Worm (Caenorhabditis elegans) whole organism, L4 larva: ENCODE data around the gene alg-1.

Source experiments
- F10B5.3 ChIP-seq: sonication (generic microtip); optimal IDR thresholded peaks from 2 replicates; lab custom pipeline; 2016; ENCODE audit warnings: mild to moderate bottlenecking, missing genetic modification characterization, missing compliant biosample characterization
- T26A8.4 ChIP-seq: fragments of 200-800 bp; sonication (Bioruptor generic); IDR thresholded peaks from 2 replicates; pipeline ENCODE4 v1.3.6; 2022; ENCODE audit warnings: missing genetic modification characterization, missing compliant biosample characterization
- Y105C5A.15 ChIP-seq: fragments of 200-800 bp; sonication (Bioruptor generic); IDR thresholded peaks from 2 replicates; pipeline ENCODE4 v1.3.6; 2022; ENCODE audit warnings: missing genetic modification characterization, missing compliant biosample characterization
- Y5F2A.4 ChIP-seq: fragments of 200-800 bp; sonication (Bioruptor generic); optimal IDR thresholded peaks from 2 replicates; lab custom pipeline; 2018; ENCODE audit warnings: mild to moderate bottlenecking, missing genetic modification characterization, missing compliant biosample characterization
- Y75B8A.6 ChIP-seq: fragments of 200-800 bp; sonication (Bioruptor generic); IDR thresholded peaks from 2 replicates; pipeline ENCODE4 v1.3.6; 2022; ENCODE audit warnings: missing genetic modification reagents, missing genetic modification characterization, missing compliant biosample characterization
- ama-1 ChIP-seq: fragments of 150-350 bp; optimal IDR thresholded peaks from 2 replicates; lab custom pipeline; 2014; ENCODE audit warnings: inconsistent platforms, mixed read lengths
- ceh-28 ChIP-seq: fragments of 150-350 bp; optimal IDR thresholded peaks from 2 replicates; lab custom pipeline; 2014; ENCODE audit warnings: missing biosample characterization, missing genetic modification reagents, missing genetic modification characterization
- ceh-62 ChIP-seq: sonication (generic microtip); optimal IDR thresholded peaks from 2 replicates; lab custom pipeline; 2017; ENCODE audit warnings: missing biosample characterization, missing genetic modification characterization
- ces-1 ChIP-seq: fragments of 150-350 bp; sonication (generic microtip); optimal IDR thresholded peaks from 4 replicates; lab custom pipeline; 2014; ENCODE audit warnings: missing biosample characterization, missing genetic modification reagents, missing genetic modification characterization
- cey-2 ChIP-seq: sonication (generic microtip); optimal IDR thresholded peaks from 3 replicates; lab custom pipeline; 2017; ENCODE audit warnings: missing genetic modification characterization, mild to moderate bottlenecking, missing compliant biosample characterization, antibody characterized with exemption, borderline replicate concordance; ENCODE audit not compliant: insufficient read depth
- daf-16 ChIP-seq, 3 experiments: sonication (generic microtip); optimal IDR thresholded peaks; 2 replicates each; lab custom pipeline; 2016 to 2017; ENCODE audit warnings: missing genetic modification characterization in 3 of 3, missing genetic modification reagents in 3 of 3, mild to moderate bottlenecking in 2 of 3, missing compliant biosample characterization in 2 of 3, missing biosample characterization in 1 of 3, moderate library complexity in 1 of 3
- daf-19 ChIP-seq: fragments of 200-800 bp; sonication (Bioruptor generic); conservative IDR thresholded peaks from 2 replicates; pipeline ENCODE4 v1.3.6; 2022; ENCODE audit warnings: missing genetic modification characterization, missing compliant biosample characterization
- dmd-6 ChIP-seq: fragments of 200-800 bp; sonication (Bioruptor generic); IDR thresholded peaks from 2 replicates; pipeline ENCODE4 v1.3.6; 2022; ENCODE audit warnings: missing genetic modification reagents, missing genetic modification characterization, missing compliant biosample characterization
- dve-1 ChIP-seq: sonication (generic microtip); optimal IDR thresholded peaks from 2 replicates; lab custom pipeline; 2017; ENCODE audit warnings: antibody characterized with exemption, mild to moderate bottlenecking, missing genetic modification characterization, missing compliant biosample characterization; ENCODE audit not compliant: insufficient read depth
- egl-27 ChIP-seq: sonication (generic microtip); optimal IDR thresholded peaks from 3 replicates; lab custom pipeline; 2017; ENCODE audit warnings: missing biosample characterization, missing genetic modification reagents, missing genetic modification characterization
- egl-43 ChIP-seq: fragments of 200-800 bp; sonication (Bioruptor generic); IDR thresholded peaks from 2 replicates; pipeline ENCODE4 v1.3.6; 2022; ENCODE audit warnings: missing genetic modification reagents, missing genetic modification characterization, missing compliant biosample characterization
- gei-8 ChIP-seq: fragments of 200-800 bp; sonication (Bioruptor generic); optimal IDR thresholded peaks from 2 replicates; lab custom pipeline; 2018; ENCODE audit warnings: mild to moderate bottlenecking, missing genetic modification characterization, missing compliant biosample characterization
- hif-1 ChIP-seq, 2 experiments: sonication (generic microtip); optimal IDR thresholded peaks; 2 replicates each; lab custom pipeline; 2016 to 2017; ENCODE audit warnings: missing compliant biosample characterization in 2 of 2, missing genetic modification characterization in 2 of 2, missing genetic modification reagents in 2 of 2, missing genotype in 2 of 2, mild to moderate bottlenecking in 1 of 2
- hlh-11 ChIP-seq: fragments of 200-800 bp; sonication (Bioruptor generic); optimal IDR thresholded peaks from 2 replicates; lab custom pipeline; 2018; ENCODE audit warnings: mild to moderate bottlenecking, missing genetic modification characterization, missing compliant biosample characterization
- hmg-1.1 ChIP-seq: fragments of 200-800 bp; sonication (Bioruptor generic); IDR thresholded peaks from 2 replicates; pipeline ENCODE4 v1.3.6; 2022; ENCODE audit warnings: missing genetic modification reagents, missing genetic modification characterization, missing compliant biosample characterization
- lim-7 ChIP-seq: fragments of 200-800 bp; sonication (Bioruptor generic); IDR thresholded peaks from 2 replicates; pipeline ENCODE4 v1.3.6; 2022; ENCODE audit warnings: missing genetic modification characterization, missing compliant biosample characterization
- lin-1 ChIP-seq: fragments of 200-800 bp; sonication (Bioruptor generic); IDR thresholded peaks from 2 replicates; pipeline ENCODE4 v1.3.6; 2022; ENCODE audit warnings: missing genetic modification reagents, missing genetic modification characterization, missing compliant biosample characterization
- lin-13 ChIP-seq: fragments of 150-350 bp; optimal IDR thresholded peaks from 2 replicates; lab custom pipeline; 2014; ENCODE audit warnings: missing biosample characterization, missing genetic modification reagents, missing genetic modification characterization
- lin-38 ChIP-seq: fragments of 200-800 bp; sonication (Bioruptor generic); IDR thresholded peaks from 2 replicates; pipeline ENCODE4 v1.3.6; 2022; ENCODE audit warnings: missing genetic modification reagents, missing genetic modification characterization, missing compliant biosample characterization
- madf-5 ChIP-seq, 2 experiments: fragments of 200-800 bp; sonication (Bioruptor generic); IDR thresholded peaks; 2 replicates each; pipeline ENCODE4 v1.3.6; 2022; ENCODE audit warnings: missing compliant biosample characterization in 2 of 2, missing genetic modification characterization in 2 of 2
- mdt-29 ChIP-seq: fragments of 200-800 bp; sonication (Bioruptor generic); IDR thresholded peaks from 2 replicates; pipeline ENCODE4 v1.3.6; 2022; ENCODE audit warnings: missing genetic modification reagents, missing genetic modification characterization, missing compliant biosample characterization
- mep-1 ChIP-seq: fragments of 150-350 bp; sonication (generic microtip); optimal IDR thresholded peaks from 3 replicates; lab custom pipeline; 2014; ENCODE audit warnings: missing biosample characterization, missing genetic modification characterization
- mes-2 ChIP-seq: sonication (generic microtip); optimal IDR thresholded peaks from 2 replicates; lab custom pipeline; 2016; ENCODE audit warnings: missing genotype, mild to moderate bottlenecking, missing genetic modification characterization, missing compliant biosample characterization; ENCODE audit not compliant: poor library complexity, severe bottlenecking
- mxl-3 ChIP-seq: fragments of 200-800 bp; sonication (Bioruptor generic); optimal IDR thresholded peaks from 2 replicates; lab custom pipeline; 2018; ENCODE audit warnings: mild to moderate bottlenecking, missing genetic modification characterization, missing compliant biosample characterization
- nhr-28 ChIP-seq: fragments of 150-350 bp; optimal IDR thresholded peaks from 2 replicates; lab custom pipeline; 2014; ENCODE audit warnings: missing biosample characterization, missing genetic modification characterization
- nhr-48 ChIP-seq: sonication (generic microtip); optimal IDR thresholded peaks from 2 replicates; lab custom pipeline; 2016; ENCODE audit warnings: mild to moderate bottlenecking, missing genetic modification characterization, missing compliant biosample characterization
- php-3 ChIP-seq: fragments of 200-800 bp; sonication (Bioruptor generic); IDR thresholded peaks from 2 replicates; pipeline ENCODE4 v1.3.6; 2022; ENCODE audit warnings: missing genetic modification reagents, missing genetic modification characterization, missing compliant biosample characterization
- pqm-1 ChIP-seq: sonication (generic microtip); optimal IDR thresholded peaks from 2 replicates; lab custom pipeline; 2017; ENCODE audit warnings: missing biosample characterization, missing genetic modification characterization
- snpc-1.2 ChIP-seq: fragments of 200-800 bp; sonication (Bioruptor generic); IDR thresholded peaks from 2 replicates; pipeline ENCODE4 v1.3.6; 2022; ENCODE audit warnings: missing genetic modification reagents, missing genetic modification characterization, missing compliant biosample characterization
- tra-1 ChIP-seq: fragments of 200-800 bp; sonication (Bioruptor generic); IDR thresholded peaks from 2 replicates; pipeline ENCODE4 v1.3.6; 2022; ENCODE audit warnings: missing genetic modification reagents, missing genetic modification characterization, missing compliant biosample characterization
- unc-39 ChIP-seq: sonication (generic microtip); optimal IDR thresholded peaks from 2 replicates; lab custom pipeline; 2017; ENCODE audit warnings: missing biosample characterization, missing genetic modification characterization
- unc-62 ChIP-seq, 3 experiments: fragments of 150-350 bp in 1 of 3; sonication (generic microtip); optimal IDR thresholded peaks in 2 of 3; peaks in 1 of 3; 1 replicate in 1 of 3; 2 replicates in 2 of 3; lab custom pipeline; 2014 to 2017; ENCODE audit warnings: missing biosample characterization in 3 of 3, missing genetic modification characterization in 3 of 3, missing genetic modification reagents in 3 of 3, missing genotype in 1 of 3
- zfp-3 ChIP-seq: fragments of 200-800 bp; sonication (Bioruptor generic); conservative IDR thresholded peaks from 2 replicates; pipeline ENCODE4 v1.3.6; 2022; ENCODE audit warnings: missing genetic modification reagents, missing genetic modification characterization, missing compliant biosample characterization
- ztf-7 ChIP-seq: fragments of 150-350 bp; optimal IDR thresholded peaks from 2 replicates; lab custom pipeline; 2014; ENCODE audit warnings: missing biosample characterization, missing genetic modification characterization

The alg-1 gene

ce11 chrX:13945524-13945923, 3.4 kb upstream of the alg-1 start (continued):
- no peak for TF ChIP-seq gei-8 (GFP tag; lab: Kevin White, UChicago)
- TF ChIP-seq unc-39 (tag; lab: Kevin White, UChicago): no peak
- TF ChIP-seq ces-1 (GFP tag; lab: Kevin White, UChicago): no peak
- TF ChIP-seq hif-1 (tag; optimal IDR thresholded peaks at IDR 0.05; lab: Kevin White, UChicago): peak in 1 of 2 experiments; percentile 70
- no peak for TF ChIP-seq zfp-3

- TF ChIP-seq mxl-3 (GFP tag; lab: Kevin White, UChicago): no peak
- peak; percentile 14 for TF ChIP-seq mep-1 (tag; lab: Kevin White, UChicago)
- TF ChIP-seq daf-19: no peak
- no peak for TF ChIP-seq ztf-7 (tag; lab: Kevin White, UChicago)
- TF ChIP-seq dve-1 (tag; lab: Kevin White, UChicago): peak; percentile 48
- no peak for TF ChIP-seq egl-27
- 0 out of 2 replicates have a peak, but pooled peaks have one; percentile 55 for TF ChIP-seq lim-7 (GFP tag; lab: Robert Waterston, UW)
- TF ChIP-seq unc-62 (GFP tag; optimal IDR thresholded peaks at IDR 0.05 in 1 of 2; lab: Kevin White, UChicago): peak in 1 of 2 experiments; percentile 59
- no peak for TF ChIP-seq unc-62 (tag; optimal IDR thresholded peaks at IDR 0.05; lab: Kevin White, UChicago)
- peak in 1 of 2 experiments; percentile 9 for TF ChIP-seq daf-16 (GFP tag; optimal IDR thresholded peaks at IDR 0.05; lab: Kevin White, UChicago)
- TF ChIP-seq daf-16 (tag; optimal IDR thresholded peaks at IDR 0.05; lab: Kevin White, UChicago): peak; percentile 61
- no peak for TF ChIP-seq F10B5.3 (tag; lab: Kevin White, UChicago)
- peak; percentile 75 for TF ChIP-seq snpc-1.2 (GFP tag; lab: Robert Waterston, UW)
- TF ChIP-seq pqm-1 (tag; lab: Kevin White, UChicago): peak; percentile 57
- 0 out of 2 replicates have a peak, but pooled peaks have one; percentile 14 for TF ChIP-seq lin-38 (GFP tag; lab: Robert Waterston, UW)
- 0 out of 2 replicates have a peak, but pooled peaks have one; percentile 29 for TF ChIP-seq egl-43 (GFP tag; lab: Robert Waterston, UW)
- no peak for TF ChIP-seq Y5F2A.4 (GFP tag; lab: Kevin White, UChicago)
- TF ChIP-seq hlh-11 (tag; lab: Kevin White, UChicago): peak; percentile 55
- 0 out of 2 replicates have a peak, but pooled peaks have one; percentile 16 for TF ChIP-seq tra-1 (GFP tag; lab: Robert Waterston, UW)
- TF ChIP-seq dmd-6 (GFP tag; lab: Robert Waterston, UW): peak; percentile 69
- TF ChIP-seq nhr-28 (tag; lab: Kevin White, UChicago): peak; percentile 84
- TF ChIP-seq php-3 (GFP tag; lab: Robert Waterston, UW): peak; percentile 78; the same call in 1 of the 2 replicates
Observed at ce11 chrX:13946693-13947583, 2.0 kb upstream of the alg-1 start.

- TF ChIP-seq egl-43 (GFP tag; lab: Robert Waterston, UW) (peak; percentile 65), hmg-1.1 (GFP tag; lab: Robert Waterston, UW) (peak; percentile 47; the same call in 1 of the 2 replicates), unc-62 (GFP tag; optimal IDR thresholded peaks at IDR 0.05 in 1 of 2; lab: Kevin White, UChicago) (peak in 1 of 2 experiments; percentile 72), unc-62 (tag; optimal IDR thresholded peaks at IDR 0.05; lab: Kevin White, UChicago) (no peak), php-3 (GFP tag; lab: Robert Waterston, UW) (0 out of 2 replicates have a peak, but pooled peaks have one; percentile 34), T26A8.4 (no peak), mes-2 (tag; lab: Kevin White, UChicago) (peak; percentile 14)
- TF ChIP-seq, all 104 proteins: peak for 5
Observed at ce11 chrX:13948167-13948566, 743 bp upstream of the alg-1 start.

ce11 chrX:13950620-13951152, 1.8 kb downstream of the alg-1 start:
- peak; percentile 51 for TF ChIP-seq ceh-28
- no peak for TF ChIP-seq Y5F2A.4 (GFP tag; lab: Kevin White, UChicago)
- no peak for TF ChIP-seq Y75B8A.6 (GFP tag; lab: Robert Waterston, UW)
- no peak for TF ChIP-seq hif-1 (tag; optimal IDR thresholded peaks at IDR 0.05; lab: Kevin White, UChicago)
- peak; percentile 60 for TF ChIP-seq dmd-6 (GFP tag; lab: Robert Waterston, UW)
- no peak for TF ChIP-seq ceh-62 (tag; lab: Kevin White, UChicago)
- no peak for TF ChIP-seq lin-13 (GFP tag; lab: Kevin White, UChicago)
- TF ChIP-seq mep-1 (tag; lab: Kevin White, UChicago): peak; percentile 72
- TF ChIP-seq cey-2 (tag; lab: Kevin White, UChicago): no peak
- TF ChIP-seq lim-7 (GFP tag; lab: Robert Waterston, UW): no peak
- TF ChIP-seq ama-1 (lab: Kevin White, UChicago): no peak
- TF ChIP-seq mdt-29 (GFP tag; lab: Robert Waterston, UW): no peak
- no peak for TF ChIP-seq egl-27
- no peak for TF ChIP-seq lin-1 (GFP tag; lab: Robert Waterston, UW)
- no peak for TF ChIP-seq nhr-48
- no peak for TF ChIP-seq madf-5 (GFP tag; IDR thresholded peaks at IDR 0.05; lab: Robert Waterston, UW)
- 0 out of 2 replicates have a peak, but pooled peaks have one; percentile 21 for TF ChIP-seq lin-38 (GFP tag; lab: Robert Waterston, UW)
- TF ChIP-seq Y105C5A.15: no peak
